Worm (Caenorhabditis elegans) whole organism, dauer: ENCODE results near the gene cls-1.

Experiments
- unc-62 ChIP-seq: sonication (generic microtip); optimal IDR thresholded peaks from 2 replicates; lab custom pipeline; 2017; ENCODE audit warnings: missing biosample characterization, missing genetic modification reagents, missing genetic modification characterization

Gene cls-1

DNA sequence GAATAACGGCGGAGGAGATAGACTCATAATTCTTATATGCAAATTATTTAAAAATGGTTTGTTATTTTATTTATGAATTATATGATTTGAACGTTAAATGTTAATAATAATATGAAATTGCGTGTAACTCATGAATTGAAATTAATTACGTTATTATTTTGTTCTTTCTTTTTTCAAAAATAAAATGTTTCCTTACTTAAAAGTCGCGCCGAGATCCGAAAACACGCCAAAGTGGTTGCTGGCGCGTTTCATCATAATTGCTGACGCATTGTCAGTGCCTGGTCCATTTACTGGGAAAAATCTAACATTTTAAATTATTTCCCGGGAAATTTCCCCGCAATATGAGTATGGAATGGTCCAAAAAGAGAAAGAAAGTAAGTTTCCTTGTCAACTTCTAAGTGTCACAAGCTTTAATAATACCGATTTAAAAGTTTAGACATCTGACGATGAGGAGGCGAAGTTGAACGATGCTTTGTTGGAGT lies 8.5 kb upstream of the cls-1 start, which contains the start of the genes C07H6.9 and sap-140:
Gene C07H6.9, minus strand, starts transcription at position 51 of the 482 bp plus-strand sequence.
Gene sap-140, plus strand, starts transcription at position 318 of the 482 bp plus-strand sequence.
- TF ChIP-seq unc-62 (GFP tag; lab: Kevin White, UChicago): no peak

ce11 chrIII:7506983-7507382 lies 995 bp upstream of the cls-1 start:
- TF ChIP-seq unc-62 (GFP tag; lab: Kevin White, UChicago): no peak

DNA sequence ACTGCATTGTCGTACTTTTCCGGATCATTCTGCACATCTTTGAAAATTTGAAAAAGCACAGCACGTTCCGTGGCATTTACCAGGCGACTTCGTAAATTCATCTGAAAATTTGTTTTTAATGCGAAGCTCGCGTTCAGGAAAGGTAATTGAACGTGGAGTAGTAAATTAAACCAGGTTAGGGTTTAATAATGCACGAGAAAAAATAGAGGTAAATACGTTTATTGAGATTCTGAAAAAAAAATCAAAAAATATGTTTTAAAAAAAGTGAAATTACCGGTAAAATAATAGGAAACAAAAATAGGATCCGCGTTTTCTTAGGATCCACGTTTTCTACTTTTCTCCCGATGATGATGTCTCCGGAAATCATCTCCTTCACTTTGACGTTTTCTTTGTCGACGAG lies 10.4 kb downstream of the cls-1 start, which contains the start of gene clk-2:
Gene clk-2, minus strand, starts transcription at position 101 of the 400 bp plus-strand sequence.
- no peak for TF ChIP-seq unc-62 (GFP tag; lab: Kevin White, UChicago)

DNA sequence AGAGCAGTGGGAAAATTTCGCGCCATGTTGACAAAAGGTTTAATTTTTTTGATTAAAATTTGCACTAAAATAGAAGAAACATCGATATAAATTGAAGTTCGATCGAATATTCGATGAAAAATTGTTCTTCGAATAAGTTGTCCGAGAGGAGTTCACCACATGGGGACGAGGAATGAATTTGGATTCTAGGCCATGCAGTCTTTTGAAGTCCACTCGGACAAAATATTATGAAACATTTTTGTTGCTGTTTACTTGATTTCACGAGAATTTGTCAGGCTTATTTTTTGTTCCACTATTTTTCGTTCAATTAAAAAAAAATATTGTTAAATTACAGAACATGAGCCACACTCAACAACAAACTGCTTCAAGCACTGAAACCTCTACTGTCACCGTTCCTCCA lies 12.7 kb downstream of the cls-1 start, which contains the start of the genes cux-7 and C07H6.2:
Gene cux-7, minus strand, starts transcription at position 174 of the 400 bp plus-strand sequence.
Gene C07H6.2, plus strand, starts transcription at position 338 of the 400 bp plus-strand sequence.
- TF ChIP-seq unc-62 (GFP tag; lab: Kevin White, UChicago): no peak

DNA sequence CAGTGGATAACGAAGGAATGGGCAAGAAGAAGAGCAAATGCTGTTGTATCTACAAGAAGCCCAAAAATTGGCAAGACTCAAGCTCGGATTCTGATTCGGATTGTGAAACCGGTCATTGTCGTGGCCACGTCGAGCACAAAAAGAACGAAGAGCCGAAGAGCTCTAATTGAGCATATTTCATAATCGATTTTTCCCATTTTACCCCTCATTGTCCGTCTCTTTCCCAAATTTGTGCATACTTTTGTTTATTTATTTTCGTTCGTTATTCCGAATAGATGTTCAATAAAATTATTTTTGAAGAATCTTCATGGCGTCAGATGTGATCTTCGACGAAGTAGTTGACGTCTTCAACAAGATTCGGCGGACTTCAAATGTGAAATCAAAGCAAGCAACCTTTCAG lies 13.2 kb downstream of the cls-1 start, which contains the start of gene lig-4:
Gene lig-4, plus strand, starts transcription at position 301 of the 400 bp plus-strand sequence.
- no peak for TF ChIP-seq unc-62 (GFP tag; lab: Kevin White, UChicago)

ce11 chrIII:7524830-7525344 lies 16.9 kb downstream of the cls-1 start:
- no peak for TF ChIP-seq unc-62 (GFP tag; lab: Kevin White, UChicago)

DNA sequence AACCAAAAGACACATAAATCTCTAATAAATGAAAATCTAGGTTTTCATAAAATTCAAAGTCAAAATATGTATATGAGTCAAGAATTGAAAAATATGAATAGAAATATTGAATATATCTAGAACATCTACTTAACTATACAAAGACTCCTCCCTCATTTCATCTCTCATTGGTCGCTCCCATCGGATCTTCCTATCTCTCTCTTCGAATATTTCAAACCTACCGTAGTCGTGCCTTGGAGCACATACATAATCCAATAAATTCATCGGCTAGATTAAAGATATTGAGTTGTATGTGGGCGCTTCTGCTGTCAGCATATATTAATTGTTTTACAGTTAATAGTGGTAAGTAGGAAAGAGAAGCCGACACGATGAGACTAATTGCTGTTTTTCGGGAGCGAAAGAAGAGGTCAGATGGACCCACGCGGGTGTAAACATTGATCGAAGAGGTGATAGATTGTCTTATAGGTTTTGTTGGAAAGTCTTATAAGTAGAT lies 19.0 kb downstream of the cls-1 start:
- no peak for TF ChIP-seq unc-62 (GFP tag; lab: Kevin White, UChicago)

DNA sequence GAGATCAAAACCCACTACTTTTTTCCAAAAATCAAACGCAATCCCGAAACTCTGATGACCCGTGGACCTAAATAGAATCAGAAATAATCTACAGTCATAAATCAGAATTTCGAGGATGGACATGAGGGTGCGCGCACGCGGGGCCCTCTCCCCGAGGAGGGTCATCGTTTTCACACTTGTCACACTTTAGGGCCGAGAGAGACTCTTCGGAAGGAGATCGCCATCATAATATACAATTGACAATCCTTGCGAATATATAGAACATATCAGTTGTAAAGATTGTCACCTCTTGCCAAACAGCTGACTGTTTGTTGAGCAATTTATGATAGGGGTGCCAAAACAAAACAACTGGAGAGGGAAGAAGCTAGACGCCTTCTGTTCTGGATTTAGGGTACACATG lies 22.1 kb downstream of the cls-1 start:
- TF ChIP-seq unc-62 (GFP tag; lab: Kevin White, UChicago): no peak

ce11 chrIII:7530830-7531229 lies 22.9 kb downstream of the cls-1 start:
- no peak for TF ChIP-seq unc-62 (GFP tag; lab: Kevin White, UChicago)

DNA sequence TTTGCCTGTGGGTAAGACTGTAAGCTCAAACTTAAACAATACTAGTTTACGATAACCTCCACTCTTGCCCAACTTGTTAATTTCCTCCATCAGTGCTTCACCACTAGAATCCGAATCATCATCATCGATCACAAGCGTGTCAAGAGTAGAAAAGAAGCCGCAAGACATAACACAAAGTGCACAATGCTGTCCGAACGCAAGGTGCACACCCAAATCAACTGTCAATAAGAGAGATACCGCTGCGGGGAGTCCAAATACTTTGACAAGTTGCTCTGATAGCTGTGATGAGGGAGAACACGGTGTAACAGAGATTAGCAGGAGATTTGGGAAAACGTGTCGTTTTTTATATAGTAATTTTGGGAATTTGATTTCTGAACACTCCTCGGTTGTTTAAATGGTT lies 23.4 kb downstream of the cls-1 start:
- no peak for TF ChIP-seq unc-62 (GFP tag; lab: Kevin White, UChicago)

DNA sequence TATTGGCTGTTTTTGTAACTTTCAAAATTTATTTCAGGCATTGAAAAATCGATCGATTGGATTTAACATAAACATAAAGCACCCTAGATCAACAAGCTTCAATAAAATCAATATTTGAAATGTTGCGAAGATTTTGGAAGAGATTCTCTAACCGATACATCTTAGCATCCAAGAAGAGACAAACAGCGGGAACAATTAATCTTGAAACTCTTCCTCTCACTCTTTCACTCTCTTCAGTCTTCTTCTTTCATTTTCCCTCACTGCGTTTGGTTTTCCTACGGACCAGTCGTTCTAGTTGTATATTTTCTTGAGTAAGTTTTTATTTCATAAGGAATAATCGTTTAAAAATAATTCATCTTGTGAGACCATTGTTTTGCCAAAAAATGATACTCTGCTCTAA lies 25.0 kb downstream of the cls-1 start:
- TF ChIP-seq unc-62 (GFP tag; lab: Kevin White, UChicago): no peak

ce11 chrIII:7534648-7535047 lies 26.7 kb downstream of the cls-1 start:
- no peak for TF ChIP-seq unc-62 (GFP tag; lab: Kevin White, UChicago)

- no peak for TF ChIP-seq unc-62 (GFP tag; lab: Kevin White, UChicago)
These were observed 27.4 kb downstream of the cls-1 start for ce11 chrIII:7535347-7535746.

ce11 chrIII:7536559-7536958 lies 28.6 kb downstream of the cls-1 start, which contains the start of gene lin-39:
lin-39 (minus strand) TSS chrIII:7536632.
- no peak for TF ChIP-seq unc-62 (GFP tag; lab: Kevin White, UChicago)

DNA sequence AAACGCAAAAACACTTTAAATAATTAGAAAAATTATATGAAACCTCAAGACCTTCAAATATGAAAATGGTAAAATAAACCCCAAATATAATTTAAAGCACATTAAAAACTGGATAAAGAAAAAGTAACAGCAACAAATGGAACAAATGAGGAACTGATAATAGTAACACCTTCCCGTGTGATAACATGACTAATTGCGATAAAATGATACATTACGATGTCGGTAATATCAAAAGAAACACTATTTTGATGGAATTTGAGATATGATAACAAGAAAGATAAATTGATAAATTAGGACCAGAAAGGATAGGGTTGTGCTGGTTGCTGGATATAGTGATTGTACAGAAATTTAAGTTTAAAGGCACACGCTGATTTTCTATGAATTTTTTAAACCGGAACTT lies 34.1 kb downstream of the cls-1 start:
- TF ChIP-seq unc-62 (GFP tag; lab: Kevin White, UChicago): no peak

DNA sequence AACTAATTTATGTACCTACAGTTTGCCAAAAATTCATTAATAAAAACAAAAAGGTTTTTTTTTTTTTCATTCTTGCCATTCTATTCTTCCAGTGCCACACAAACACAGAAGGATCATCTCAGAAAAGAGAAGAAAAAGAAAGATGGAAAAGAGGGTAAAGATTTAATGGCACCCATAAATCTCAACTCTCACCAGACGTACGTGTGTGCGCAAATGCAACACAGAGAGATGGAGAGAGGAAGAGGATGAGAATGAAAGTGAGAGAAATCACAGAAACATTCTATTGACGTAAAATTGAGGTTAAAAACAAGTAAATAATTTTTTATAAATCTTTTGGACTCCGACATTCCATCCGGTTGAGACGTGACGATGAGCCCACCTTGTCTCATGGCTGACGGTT lies 36.2 kb downstream of the cls-1 start:
- TF ChIP-seq unc-62 (GFP tag; lab: Kevin White, UChicago): no peak

DNA sequence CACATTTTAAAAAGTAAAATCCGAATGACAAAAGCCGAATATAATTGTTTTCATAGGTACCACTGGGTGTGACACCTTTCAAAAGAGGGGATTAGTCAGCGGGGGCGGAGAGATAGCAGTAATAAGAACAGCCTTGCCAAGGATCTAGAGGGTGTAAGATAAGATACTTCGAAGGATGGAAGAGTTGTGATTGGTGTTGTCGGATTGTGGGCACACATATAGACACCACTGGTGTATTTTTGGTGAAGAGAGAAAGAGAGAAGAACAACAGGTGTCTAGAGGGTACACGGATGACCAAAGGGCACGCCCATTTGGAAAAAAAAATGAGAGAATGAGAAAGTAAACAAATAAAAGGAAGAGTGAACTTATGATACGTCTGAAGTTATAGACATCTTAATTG lies 37.2 kb downstream of the cls-1 start:
- TF ChIP-seq unc-62 (GFP tag; lab: Kevin White, UChicago): no peak
